Worm (Caenorhabditis elegans): ENCODE results near the gene npl-4.2.

npl-4.2 gene

ce11 chrII:5599326-5600044, 23.2 kb upstream of the npl-4.2 start, which contains the start of gene C17G10.10 (continued):
- peak; percentile 68 for TF ChIP-seq hrde-1 (tag; optimal IDR thresholded peaks at IDR 0.05; ENCODE audit: borderline replicate concordance)
- no peak for TF ChIP-seq hlh-12 (tag; optimal IDR thresholded peaks at IDR 0.05)
- no peak for TF ChIP-seq nhr-120 (GFP tag; IDR thresholded peaks at IDR 0.05)
- peak; percentile 75 for TF ChIP-seq ceh-100 (GFP tag; IDR thresholded peaks at IDR 0.05)
- peak; percentile 75 for TF ChIP-seq lin-40 (tag; optimal IDR thresholded peaks at IDR 0.05)
- no peak for TF ChIP-seq unc-62 (GFP tag; optimal IDR thresholded peaks at IDR 0.05)
- TF ChIP-seq F49E8.2 (tag; optimal IDR thresholded peaks at IDR 0.05; ENCODE audit: insufficient read depth), result peak; percentile 88
- TF ChIP-seq nhr-90 (tag; optimal IDR thresholded peaks at IDR 0.05), result no peak
- no peak for TF ChIP-seq B0019.2 (GFP tag; conservative IDR thresholded peaks at IDR 0.05)
- no peak for TF ChIP-seq nhr-27 (tag; optimal IDR thresholded peaks at IDR 0.05)
- TF ChIP-seq egl-44 (GFP tag; IDR thresholded peaks at IDR 0.05), result 0 out of 2 replicates have a peak, but pooled peaks have one; percentile 13
- TF ChIP-seq nfya-2 (GFP tag; IDR thresholded peaks at IDR 0.05), result no peak
- peak; percentile 77 for TF ChIP-seq F23B12.7 (tag; optimal IDR thresholded peaks at IDR 0.05; ENCODE audit: insufficient read depth)
- peak; percentile 78 for TF ChIP-seq repo-1 (tag; optimal IDR thresholded peaks at IDR 0.05)
- TF ChIP-seq rec-8 (tag; optimal IDR thresholded peaks at IDR 0.05), result no peak
- no peak for TF ChIP-seq sea-2 (GFP tag; IDR thresholded peaks at IDR 0.05)
- TF ChIP-seq pha-4 (tag; optimal IDR thresholded peaks at IDR 0.05), result no peak
- no peak for TF ChIP-seq ceh-58 (GFP tag; IDR thresholded peaks at IDR 0.05)
- no peak for TF ChIP-seq chd-7 (tag; optimal IDR thresholded peaks at IDR 0.05)
- TF ChIP-seq mcd-1 (GFP tag; IDR thresholded peaks at IDR 0.05), result peak; percentile 64
- no peak for TF ChIP-seq die-1 (tag; optimal IDR thresholded peaks at IDR 0.05)
- TF ChIP-seq lin-35 (GFP tag; optimal IDR thresholded peaks at IDR 0.05), result peak in 1 of 3 experiments; percentile 38
- peak; percentile 79 for TF ChIP-seq dox-1 (GFP tag; IDR thresholded peaks at IDR 0.05)
- no peak for TF ChIP-seq zfh-2 (GFP tag; conservative IDR thresholded peaks at IDR 0.05)
- TF ChIP-seq B0336.3 (GFP tag; IDR thresholded peaks at IDR 0.05), result peak; percentile 78
- peak; percentile 19 for TF ChIP-seq F22D6.2 (tag; optimal IDR thresholded peaks at IDR 0.05)
- no peak for TF ChIP-seq cebp-2 (GFP tag; IDR thresholded peaks at IDR 0.05)
- peak; percentile 57 for TF ChIP-seq xnd-1 (tag; optimal IDR thresholded peaks at IDR 0.05)
- peak; percentile 97 for TF ChIP-seq snpc-3.4 (tag; optimal IDR thresholded peaks at IDR 0.05)
- TF ChIP-seq let-607 (tag; optimal IDR thresholded peaks at IDR 0.05), result peak; percentile 19 to 37
- no peak for TF ChIP-seq Y79H2A.3 (GFP tag; conservative IDR thresholded peaks at IDR 0.05)
- no peak for TF ChIP-seq mel-28 (tag; optimal IDR thresholded peaks at IDR 0.05; ENCODE audit: borderline replicate concordance)
- TF ChIP-seq nhr-179 (tag; optimal IDR thresholded peaks at IDR 0.05), result no peak
- TF ChIP-seq ekl-4 (GFP tag; IDR thresholded peaks at IDR 0.05), result peak; percentile 73; the same call in 1 of the 2 replicates
- TF ChIP-seq Y95B8A.8 (GFP tag; IDR thresholded peaks at IDR 0.05), result 0 out of 2 replicates have a peak, but pooled peaks have one; percentile 61
- TF ChIP-seq let-526 (GFP tag; IDR thresholded peaks at IDR 0.05), result no peak
- no peak for TF ChIP-seq Y56A3A.18 (GFP tag; IDR thresholded peaks at IDR 0.05)
- TF ChIP-seq unc-130 (GFP tag; optimal IDR thresholded peaks at IDR 0.05), result no peak
- TF ChIP-seq F52B5.7 (tag; optimal IDR thresholded peaks at IDR 0.05), result no peak
- no peak for TF ChIP-seq lin-26 (GFP tag; IDR thresholded peaks at IDR 0.05)
- TF ChIP-seq ccch-3 (GFP tag; optimal IDR thresholded peaks at IDR 0.05), result no peak
- TF ChIP-seq egrh-3 (GFP tag; IDR thresholded peaks at IDR 0.05), result 0 out of 2 replicates have a peak, but pooled peaks have one; percentile 8
- TF ChIP-seq D2030.7 (GFP tag; IDR thresholded peaks at IDR 0.05), result peak; percentile 82
- TF ChIP-seq ztf-18 (tag; optimal IDR thresholded peaks at IDR 0.05), result peak; percentile 14
- no peak for TF ChIP-seq egl-18 (GFP tag; IDR thresholded peaks at IDR 0.05)
- no peak for TF ChIP-seq Y53F4B.3 (GFP tag; IDR thresholded peaks at IDR 0.05)
- TF ChIP-seq F33H1.4 (GFP tag; IDR thresholded peaks at IDR 0.05), result peak; percentile 53

Data from whole organism, young adult.